Worm (Caenorhabditis elegans) whole organism, early embryonic: ENCODE measurements around the gene pbo-6.

ENCODE experiments used
- B0310.2 ChIP-seq: sonication (generic microtip); optimal IDR thresholded peaks from 2 replicates; lab custom pipeline; 2016; ENCODE audit warnings: mild to moderate bottlenecking, missing genetic modification characterization, missing compliant biosample characterization
- F13C5.2 ChIP-seq: sonication (generic microtip); optimal IDR thresholded peaks from 2 replicates; lab custom pipeline; 2017; ENCODE audit warnings: mild to moderate bottlenecking, missing genetic modification characterization, inconsistent platforms, missing compliant biosample characterization
- aly-1 ChIP-seq: sonication (generic microtip); optimal IDR thresholded peaks from 2 replicates; lab custom pipeline; 2016; ENCODE audit warnings: missing genetic modification characterization, missing compliant biosample characterization
- ama-1 ChIP-seq: fragments of 150-350 bp; optimal IDR thresholded peaks from 2 replicates; lab custom pipeline; 2014
- ceh-13 ChIP-seq: fragments of 200-800 bp; sonication (Bioruptor generic); optimal IDR thresholded peaks from 2 replicates; lab custom pipeline; 2018; ENCODE audit warnings: mild to moderate bottlenecking, missing genetic modification characterization, missing compliant biosample characterization
- ceh-36 ChIP-seq: sonication (generic microtip); optimal IDR thresholded peaks from 2 replicates; lab custom pipeline; 2016; ENCODE audit warnings: missing genetic modification characterization, inconsistent platforms, missing compliant biosample characterization
- ets-7 ChIP-seq: sonication (generic microtip); optimal IDR thresholded peaks from 2 replicates; lab custom pipeline; 2016; ENCODE audit warnings: missing genotype, missing genetic modification characterization, missing compliant biosample characterization
- flt-1 ChIP-seq: fragments of 200-800 bp; sonication (Bioruptor generic); IDR thresholded peaks from 2 replicates; pipeline ENCODE4 v1.3.6; 2022; ENCODE audit warnings: missing genetic modification characterization, missing compliant biosample characterization
- hmg-4 ChIP-seq: fragments of 200-800 bp; sonication (Bioruptor generic); optimal IDR thresholded peaks from 2 replicates; lab custom pipeline; 2018; ENCODE audit warnings: mild to moderate bottlenecking, missing genetic modification characterization, missing compliant biosample characterization
- hnd-1 ChIP-seq: sonication (generic microtip); optimal IDR thresholded peaks from 2 replicates; lab custom pipeline; 2016; ENCODE audit warnings: missing genetic modification characterization, missing compliant biosample characterization
- pes-1 ChIP-seq: fragments of 200-800 bp; sonication (Bioruptor generic); IDR thresholded peaks from 2 replicates; pipeline ENCODE4 v1.3.6; 2022; ENCODE audit warnings: missing genetic modification reagents, missing genetic modification characterization, missing compliant biosample characterization
- tbx-11 ChIP-seq: fragments of 200-800 bp; sonication (Bioruptor generic); IDR thresholded peaks from 2 replicates; pipeline ENCODE4 v1.3.6; 2022; ENCODE audit warnings: missing genetic modification characterization, missing compliant biosample characterization
- tbx-37 ChIP-seq: fragments of 200-800 bp; sonication (Bioruptor generic); conservative IDR thresholded peaks from 2 replicates; pipeline ENCODE4 v1.3.6; 2022; ENCODE audit warnings: missing genetic modification reagents, missing genetic modification characterization, missing compliant biosample characterization
- tra-4 ChIP-seq: sonication (generic microtip); optimal IDR thresholded peaks from 2 replicates; lab custom pipeline; 2017; ENCODE audit warnings: missing genetic modification characterization, missing compliant biosample characterization

ce11 chrX:17464801-17465200, 36.0 kb downstream of the pbo-6 start, which contains the start of gene slc-17.1:
- TF ChIP-seq ceh-36 (tag; lab: Kevin White, UChicago) (no peak), tbx-11 (GFP tag; lab: Robert Waterston, UW) (no peak), ama-1 (lab: Kevin White, UChicago) (no peak), hmg-4 (no peak), flt-1 (GFP tag; lab: Robert Waterston, UW) (no peak), B0310.2 (tag; lab: Kevin White, UChicago) (no peak), pes-1 (no peak), tra-4 (tag; lab: Kevin White, UChicago) (no peak), ets-7 (tag; lab: Kevin White, UChicago) (no peak), aly-1 (tag; lab: Kevin White, UChicago) (no peak), hnd-1 (tag; lab: Kevin White, UChicago) (no peak), tbx-37 (no peak), F13C5.2 (no peak), ceh-13 (GFP tag; lab: Kevin White, UChicago) (no peak)
